Worm (Caenorhabditis elegans) whole organism, midembryonic: ENCODE measurements around the gene ttr-43.

ENCODE experiments used
- T22C8.4 ChIP-seq: fragments of 200-800 bp; sonication (Bioruptor generic); IDR thresholded peaks from 2 replicates; pipeline ENCODE4 v1.3.6; 2022; ENCODE audit warnings: missing genetic modification characterization, missing compliant biosample characterization
- cog-1 ChIP-seq: sonication (generic microtip); optimal IDR thresholded peaks from 2 replicates; lab custom pipeline; 2016; ENCODE audit warnings: missing genetic modification characterization, missing compliant biosample characterization
- flt-1 ChIP-seq: fragments of 200-800 bp; sonication (Bioruptor generic); IDR thresholded peaks from 2 replicates; pipeline ENCODE4 v1.3.6; 2022; ENCODE audit warnings: missing genetic modification characterization, missing compliant biosample characterization
- klf-2 ChIP-seq: fragments of 200-800 bp; sonication (Bioruptor generic); conservative IDR thresholded peaks from 2 replicates; pipeline ENCODE4 v1.3.6; 2022; ENCODE audit warnings: missing genetic modification reagents, missing genetic modification characterization, missing compliant biosample characterization
- med-1 ChIP-seq: sonication (generic microtip); optimal IDR thresholded peaks from 2 replicates; lab custom pipeline; 2017; ENCODE audit warnings: missing genetic modification characterization, mild to moderate bottlenecking, missing compliant biosample characterization, antibody characterized with exemption, missing genetic modification reagents; ENCODE audit not compliant: insufficient read depth
- ref-1 ChIP-seq: fragments of 200-800 bp; sonication (Bioruptor generic); conservative IDR thresholded peaks from 2 replicates; pipeline ENCODE4 v1.3.6; 2022; ENCODE audit warnings: missing genetic modification reagents, missing genetic modification characterization, missing compliant biosample characterization
- tab-1 ChIP-seq: fragments of 200-800 bp; sonication (Bioruptor generic); IDR thresholded peaks from 2 replicates; pipeline ENCODE4 v1.3.6; 2022; ENCODE audit warnings: missing genetic modification characterization, missing compliant biosample characterization
- ztf-23 ChIP-seq: fragments of 200-800 bp; sonication (Bioruptor generic); IDR thresholded peaks from 2 replicates; pipeline ENCODE4 v1.3.6; 2022; ENCODE audit warnings: missing genetic modification reagents, missing genetic modification characterization, missing compliant biosample characterization
- ztf-29 ChIP-seq: fragments of 200-800 bp; sonication (Bioruptor generic); IDR thresholded peaks from 2 replicates; pipeline ENCODE4 v1.3.6; 2022; ENCODE audit warnings: missing genetic modification reagents, missing genetic modification characterization, missing compliant biosample characterization

The ttr-43 gene

DNA sequence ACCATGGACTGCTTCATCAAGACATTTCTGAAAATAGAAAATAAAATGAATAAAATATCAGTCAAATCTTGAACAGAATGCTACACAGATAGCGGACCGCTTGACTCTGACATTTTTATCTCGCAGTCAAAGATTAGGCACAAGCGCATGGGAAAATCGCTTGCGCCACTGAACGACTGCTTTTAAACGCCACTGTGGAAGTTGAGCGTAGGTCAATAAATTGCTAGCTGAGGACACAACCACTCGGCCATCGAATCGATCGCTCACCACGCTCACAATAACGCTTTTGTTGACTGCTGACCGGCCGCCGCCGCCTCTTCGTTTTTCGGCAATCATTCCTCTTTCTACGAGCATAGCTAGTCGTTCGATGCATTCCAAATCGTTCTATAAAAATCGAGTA, 6.3 kb upstream of the ttr-43 start:
- TF ChIP-seq klf-2 = 0 out of 2 replicates have a peak, but pooled peaks have one; percentile 49
- TF ChIP-seq cog-1 (tag; lab: Kevin White, UChicago) = peak; percentile 58
- TF ChIP-seq ztf-29 (GFP tag; lab: Robert Waterston, UW) = peak; percentile 82
- TF ChIP-seq tab-1 (GFP tag; lab: Robert Waterston, UW) = peak; percentile 80; the same call in 1 of the 2 replicates
- TF ChIP-seq T22C8.4 = peak; percentile 69; the same call in 1 of the 2 replicates
- peak; percentile 15 for TF ChIP-seq med-1 (GFP tag; lab: Kevin White, UChicago)
- TF ChIP-seq flt-1 (GFP tag; lab: Robert Waterston, UW) = peak; percentile 87
- TF ChIP-seq ztf-23 (GFP tag; lab: Robert Waterston, UW) = peak; percentile 78
- peak; percentile 48; the same call in 1 of the 2 replicates for TF ChIP-seq ref-1

DNA sequence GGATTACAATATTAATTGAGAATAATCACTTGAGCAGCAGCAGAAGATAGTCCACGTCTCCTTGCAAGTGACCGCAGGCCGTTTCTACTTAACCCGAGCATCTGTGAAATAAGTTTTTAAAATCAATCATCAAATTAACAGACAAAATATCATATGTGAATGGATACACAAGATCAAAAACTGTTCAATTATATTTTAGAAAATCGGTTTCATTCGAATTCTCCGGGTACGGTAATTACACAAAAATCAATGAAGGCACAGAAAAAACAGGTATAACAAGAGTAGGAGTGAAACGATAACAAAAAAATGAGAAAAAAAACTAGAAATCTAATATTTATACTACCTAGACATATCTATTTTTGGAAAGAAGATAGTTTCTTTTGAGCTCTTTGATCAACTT, 5.7 kb upstream of the ttr-43 start, which contains the start of gene mma-1:
TSS of gene mma-1 (minus strand) at position 101 of the 400 bp plus-strand sequence.
- no peak for TF ChIP-seq klf-2
- no peak for TF ChIP-seq cog-1 (tag; lab: Kevin White, UChicago)
- no peak for TF ChIP-seq ztf-29 (GFP tag; lab: Robert Waterston, UW)
- no peak for TF ChIP-seq flt-1 (GFP tag; lab: Robert Waterston, UW)
- no peak for TF ChIP-seq tab-1 (GFP tag; lab: Robert Waterston, UW)

DNA sequence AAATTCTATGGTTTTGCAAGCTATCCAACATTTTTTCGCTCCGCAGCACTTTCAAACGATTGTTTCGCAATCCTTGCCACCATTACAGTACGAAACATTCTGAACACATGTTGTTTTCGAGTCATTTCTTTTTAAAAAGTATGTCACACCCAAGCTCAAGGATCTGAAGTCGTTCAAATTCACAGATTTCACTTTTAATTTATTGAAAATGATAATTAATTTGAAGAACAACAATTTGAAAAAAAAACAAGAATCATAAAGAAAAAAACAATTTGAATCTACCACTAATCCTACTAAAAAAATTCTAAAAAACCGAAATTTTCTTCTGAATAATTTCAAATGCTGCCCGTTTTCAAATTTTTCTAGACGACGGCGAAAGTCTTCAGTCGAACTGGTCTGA, 1.9 kb upstream of the ttr-43 start, which contains the start of gene C14C10.2:
TSS of gene C14C10.2 (minus strand) at position 101 of the 400 bp plus-strand sequence.
- no peak for TF ChIP-seq med-1 (GFP tag; lab: Kevin White, UChicago)
- TF ChIP-seq flt-1 (GFP tag; lab: Robert Waterston, UW) = no peak
- no peak for TF ChIP-seq T22C8.4
- TF ChIP-seq cog-1 (tag; lab: Kevin White, UChicago) = no peak
- no peak for TF ChIP-seq ztf-29 (GFP tag; lab: Robert Waterston, UW)
- no peak for TF ChIP-seq tab-1 (GFP tag; lab: Robert Waterston, UW)
- no peak for TF ChIP-seq ztf-23 (GFP tag; lab: Robert Waterston, UW)
- no peak for TF ChIP-seq ref-1
- TF ChIP-seq klf-2 = no peak

DNA sequence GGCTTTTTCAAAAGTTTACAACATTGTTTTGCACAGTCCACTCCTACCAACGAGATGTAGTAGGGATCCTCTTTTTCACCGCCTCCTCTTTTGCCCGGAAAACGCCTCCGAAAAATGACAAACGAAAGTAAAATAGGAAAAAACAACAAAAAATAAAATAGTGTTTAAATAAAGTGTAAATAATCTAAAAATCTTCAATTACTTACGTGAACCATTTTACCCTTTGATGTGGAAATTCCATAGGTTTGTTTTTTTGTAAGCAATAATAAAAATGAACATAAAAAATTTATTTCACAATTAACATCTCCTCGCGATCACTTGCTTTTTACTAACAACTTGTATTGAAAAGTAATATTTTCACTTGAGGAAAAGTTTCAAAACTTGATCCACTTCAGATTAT, 2.5 kb downstream of the ttr-43 start, which contains the start of gene C14C10.1:
TSS of gene C14C10.1 (plus strand) at position 301 of the 400 bp plus-strand sequence.
- TF ChIP-seq ztf-29 (GFP tag; lab: Robert Waterston, UW) = no peak
- no peak for TF ChIP-seq tab-1 (GFP tag; lab: Robert Waterston, UW)
- no peak for TF ChIP-seq ref-1
- TF ChIP-seq klf-2 = no peak
- TF ChIP-seq flt-1 (GFP tag; lab: Robert Waterston, UW) = no peak
- TF ChIP-seq ztf-23 (GFP tag; lab: Robert Waterston, UW) = no peak
- TF ChIP-seq cog-1 (tag; lab: Kevin White, UChicago) = no peak
- TF ChIP-seq med-1 (GFP tag; lab: Kevin White, UChicago) = no peak
- TF ChIP-seq T22C8.4 = no peak

DNA sequence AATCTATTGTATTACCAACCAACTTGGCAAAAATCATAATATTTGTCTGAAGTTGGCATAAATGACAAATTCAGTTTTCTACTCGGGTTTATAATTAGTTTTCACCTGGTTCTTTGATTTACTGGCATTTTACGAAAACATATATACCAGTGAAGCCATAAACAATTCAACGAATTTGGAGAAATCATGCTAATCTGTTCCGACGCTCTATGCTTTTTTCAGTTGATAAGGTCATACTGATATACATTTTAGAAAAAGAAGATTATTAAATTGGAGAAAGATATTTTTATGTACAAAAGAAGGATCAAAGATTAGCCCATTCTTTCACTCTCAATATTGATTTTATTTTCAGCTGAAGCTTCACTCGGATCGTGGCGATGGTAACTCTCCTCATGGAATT, 3.7 kb downstream of the ttr-43 start:
- TF ChIP-seq flt-1 (GFP tag; lab: Robert Waterston, UW) = no peak
- TF ChIP-seq med-1 (GFP tag; lab: Kevin White, UChicago) = no peak
- TF ChIP-seq ztf-29 (GFP tag; lab: Robert Waterston, UW) = no peak
- TF ChIP-seq cog-1 (tag; lab: Kevin White, UChicago) = no peak
- no peak for TF ChIP-seq tab-1 (GFP tag; lab: Robert Waterston, UW)
- TF ChIP-seq ztf-23 (GFP tag; lab: Robert Waterston, UW) = no peak
- no peak for TF ChIP-seq T22C8.4
- no peak for TF ChIP-seq klf-2
- TF ChIP-seq ref-1 = no peak

DNA sequence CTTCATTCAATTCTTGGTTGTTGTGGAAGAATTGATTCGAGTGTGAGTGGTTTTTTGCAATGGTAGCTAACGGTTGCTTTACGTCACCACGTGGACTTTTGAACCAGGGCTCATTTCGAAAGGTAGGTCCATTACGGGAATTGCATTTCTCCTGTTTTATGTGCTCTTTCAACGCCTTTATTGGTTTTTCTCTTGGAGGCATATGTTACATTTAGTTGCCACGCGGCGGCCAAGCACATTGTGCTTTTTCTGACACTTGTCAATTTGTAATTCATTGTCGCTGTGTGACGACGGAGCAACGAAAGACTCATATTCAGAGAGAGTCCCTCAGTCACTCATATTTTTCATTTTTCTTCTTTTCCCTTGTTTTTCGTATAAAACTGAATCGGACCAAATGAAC, 5.7 kb downstream of the ttr-43 start:
- no peak for TF ChIP-seq ztf-29 (GFP tag; lab: Robert Waterston, UW)
- no peak for TF ChIP-seq cog-1 (tag; lab: Kevin White, UChicago)

DNA sequence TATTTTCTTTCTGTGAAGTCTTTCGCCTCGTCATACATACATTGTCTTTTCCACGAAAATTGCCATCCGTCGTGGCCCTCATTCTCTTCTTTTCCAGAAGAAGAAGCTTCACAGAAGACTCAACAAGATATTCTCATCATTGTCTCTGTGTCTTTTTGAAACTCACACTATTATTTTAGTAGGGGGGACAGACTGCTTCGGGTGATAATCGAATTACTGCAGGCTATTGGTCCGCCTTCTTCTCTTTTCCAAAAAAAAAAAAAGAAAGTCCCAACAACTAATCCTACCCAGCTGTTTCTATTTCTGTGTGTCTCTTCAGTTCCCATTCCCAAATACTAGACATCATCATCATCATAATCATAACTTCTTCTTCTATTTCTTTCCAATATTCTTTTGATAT, 7.1 kb downstream of the ttr-43 start:
- no peak for TF ChIP-seq flt-1 (GFP tag; lab: Robert Waterston, UW)
- TF ChIP-seq med-1 (GFP tag; lab: Kevin White, UChicago) = no peak
- TF ChIP-seq cog-1 (tag; lab: Kevin White, UChicago) = no peak
- TF ChIP-seq ztf-23 (GFP tag; lab: Robert Waterston, UW) = no peak
- TF ChIP-seq T22C8.4 = no peak
- no peak for TF ChIP-seq klf-2
- TF ChIP-seq tab-1 (GFP tag; lab: Robert Waterston, UW) = no peak
- TF ChIP-seq ref-1 = no peak
- no peak for TF ChIP-seq ztf-29 (GFP tag; lab: Robert Waterston, UW)

DNA sequence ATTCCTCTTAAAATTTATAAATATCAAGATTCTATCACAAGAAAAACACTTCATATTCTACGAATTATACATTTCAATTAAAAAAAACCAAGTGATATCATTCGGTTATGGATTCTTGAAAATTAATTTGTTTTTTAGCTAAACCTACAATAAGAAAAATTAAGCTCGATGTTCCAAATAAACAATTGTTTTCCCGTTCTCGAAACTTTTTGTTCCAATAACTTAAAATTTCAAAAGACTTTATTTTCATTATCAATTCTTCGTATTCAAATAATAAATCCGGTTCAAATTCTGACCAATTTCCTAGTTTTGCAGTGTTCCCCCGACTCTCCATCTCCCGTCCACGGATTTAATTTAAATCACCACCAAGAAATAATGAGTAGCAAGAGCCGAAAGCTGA, 11.2 kb downstream of the ttr-43 start, which contains the start of gene E02A10.3:
TSS of gene E02A10.3 (plus strand) at position 301 of the 400 bp plus-strand sequence.
- no peak for TF ChIP-seq cog-1 (tag; lab: Kevin White, UChicago)
- TF ChIP-seq T22C8.4 = no peak
- TF ChIP-seq ref-1 = no peak
- TF ChIP-seq med-1 (GFP tag; lab: Kevin White, UChicago) = no peak
- no peak for TF ChIP-seq ztf-29 (GFP tag; lab: Robert Waterston, UW)
- TF ChIP-seq flt-1 (GFP tag; lab: Robert Waterston, UW) = no peak

DNA sequence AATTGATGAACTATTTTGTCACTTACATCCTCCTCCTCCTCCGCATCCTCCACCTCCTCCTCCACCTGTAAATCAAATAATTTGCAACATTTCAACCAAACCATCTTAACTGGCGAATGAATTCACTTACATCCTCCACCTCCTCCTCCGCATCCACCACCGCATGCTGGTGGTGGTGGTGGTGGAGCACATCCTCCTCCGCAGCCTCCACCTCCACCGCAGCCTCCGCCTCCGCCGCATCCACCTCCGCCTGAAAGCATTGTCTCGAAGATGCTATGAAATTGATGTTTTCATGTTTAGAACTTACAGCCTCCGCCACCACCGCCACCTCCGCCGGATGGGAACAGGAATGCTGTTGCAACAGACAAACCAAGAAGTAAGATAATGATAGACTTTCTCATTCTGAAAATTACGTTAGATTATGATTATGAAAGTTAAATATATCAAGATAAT, 14.0 kb downstream of the ttr-43 start, which contains the start of gene grl-23:
TSS of gene grl-23 (minus strand) at position 403 of the 453 bp plus-strand sequence.
- TF ChIP-seq ztf-23 (GFP tag; lab: Robert Waterston, UW) = no peak
- TF ChIP-seq tab-1 (GFP tag; lab: Robert Waterston, UW) = no peak
- no peak for TF ChIP-seq ztf-29 (GFP tag; lab: Robert Waterston, UW)
- no peak for TF ChIP-seq T22C8.4
- no peak for TF ChIP-seq cog-1 (tag; lab: Kevin White, UChicago)
- no peak for TF ChIP-seq med-1 (GFP tag; lab: Kevin White, UChicago)
- no peak for TF ChIP-seq flt-1 (GFP tag; lab: Robert Waterston, UW)
- no peak for TF ChIP-seq klf-2
- no peak for TF ChIP-seq ref-1

DNA sequence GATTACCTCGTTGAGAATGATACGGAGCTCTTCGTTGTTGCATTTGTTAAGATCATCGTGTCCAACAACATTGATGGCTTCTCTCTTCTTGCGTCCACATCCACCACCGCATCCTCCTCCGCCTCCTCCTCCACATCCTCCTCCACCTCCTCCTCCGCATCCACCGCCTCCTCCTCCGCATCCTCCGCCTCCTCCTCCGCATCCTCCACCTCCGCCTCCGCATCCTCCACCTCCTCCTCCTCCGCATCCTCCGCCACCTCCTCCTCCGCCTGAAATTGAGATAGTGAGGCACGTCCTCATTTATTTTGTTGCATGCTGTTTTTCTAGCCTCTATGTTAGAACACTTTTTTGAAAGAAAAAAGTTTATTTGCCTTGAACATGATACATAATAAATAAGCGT, 14.7 kb downstream of the ttr-43 start:
- TF ChIP-seq T22C8.4 (no peak), ztf-23 (GFP tag; lab: Robert Waterston, UW) (no peak), cog-1 (tag; lab: Kevin White, UChicago) (no peak), med-1 (GFP tag; lab: Kevin White, UChicago) (no peak), klf-2 (no peak), flt-1 (GFP tag; lab: Robert Waterston, UW) (no peak), ref-1 (no peak), ztf-29 (GFP tag; lab: Robert Waterston, UW) (no peak)
